Worm (Caenorhabditis elegans) whole organism, late embryonic: ENCODE results near the gene C27D6.11.

Source experiments
- Y22D7AL.16 ChIP-seq: sonication (generic microtip); optimal IDR thresholded peaks from 2 replicates; lab custom pipeline; 2016; ENCODE audit warnings: missing genetic modification characterization, missing compliant biosample characterization
- ahr-1 ChIP-seq: sonication (generic microtip); optimal IDR thresholded peaks from 2 replicates; lab custom pipeline; 2016; ENCODE audit warnings: missing genetic modification characterization, missing compliant biosample characterization
- ama-1 ChIP-seq: fragments of 150-350 bp; optimal IDR thresholded peaks from 2 replicates; lab custom pipeline; 2014
- ceh-9 ChIP-seq: sonication (generic microtip); optimal IDR thresholded peaks from 2 replicates; lab custom pipeline; 2016; ENCODE audit warnings: mild to moderate bottlenecking, missing genetic modification characterization, inconsistent platforms, missing compliant biosample characterization
- elt-2 ChIP-seq: sonication (generic microtip); optimal IDR thresholded peaks from 2 replicates; lab custom pipeline; 2016; ENCODE audit warnings: missing genetic modification reagents, missing genetic modification characterization, missing compliant biosample characterization
- eyg-1 ChIP-seq: sonication (generic microtip); optimal IDR thresholded peaks from 2 replicates; lab custom pipeline; 2016; ENCODE audit warnings: missing genotype, missing genetic modification characterization, missing compliant biosample characterization
- fkh-10 ChIP-seq: fragments of 150-350 bp; optimal IDR thresholded peaks from 2 replicates; lab custom pipeline; 2014; ENCODE audit warnings: missing biosample characterization, missing genetic modification reagents, missing genetic modification characterization
- lin-11 ChIP-seq: fragments of 200-800 bp; sonication (Bioruptor generic); optimal IDR thresholded peaks from 2 replicates; lab custom pipeline; 2018; ENCODE audit warnings: mild to moderate bottlenecking, missing genetic modification characterization, missing compliant biosample characterization
- nfya-1 ChIP-seq: sonication (generic microtip); optimal IDR thresholded peaks from 2 replicates; lab custom pipeline; 2017; ENCODE audit warnings: missing genetic modification characterization, mild to moderate bottlenecking, missing compliant biosample characterization, antibody characterized with exemption, moderate library complexity
- nhr-11 ChIP-seq: fragments of 150-350 bp; optimal IDR thresholded peaks from 2 replicates; lab custom pipeline; 2014; ENCODE audit warnings: missing biosample characterization, missing genetic modification characterization
- npax-4 ChIP-seq: sonication (generic microtip); optimal IDR thresholded peaks from 2 replicates; lab custom pipeline; 2016; ENCODE audit warnings: missing genetic modification characterization, missing compliant biosample characterization
- pha-4 ChIP-seq: fragments of 150-350 bp; optimal IDR thresholded peaks from 2 replicates; lab custom pipeline; 2018; ENCODE audit warnings: missing biosample characterization, missing genetic modification reagents, missing genetic modification characterization
- sox-4 ChIP-seq: sonication (generic microtip); optimal IDR thresholded peaks from 2 replicates; lab custom pipeline; 2017; ENCODE audit warnings: mild to moderate bottlenecking, missing genetic modification characterization, inconsistent platforms, missing compliant biosample characterization
- ttx-3 ChIP-seq: sonication (generic microtip); optimal IDR thresholded peaks from 2 replicates; lab custom pipeline; 2016; ENCODE audit warnings: missing genetic modification reagents, missing genetic modification characterization, missing compliant biosample characterization

DNA sequence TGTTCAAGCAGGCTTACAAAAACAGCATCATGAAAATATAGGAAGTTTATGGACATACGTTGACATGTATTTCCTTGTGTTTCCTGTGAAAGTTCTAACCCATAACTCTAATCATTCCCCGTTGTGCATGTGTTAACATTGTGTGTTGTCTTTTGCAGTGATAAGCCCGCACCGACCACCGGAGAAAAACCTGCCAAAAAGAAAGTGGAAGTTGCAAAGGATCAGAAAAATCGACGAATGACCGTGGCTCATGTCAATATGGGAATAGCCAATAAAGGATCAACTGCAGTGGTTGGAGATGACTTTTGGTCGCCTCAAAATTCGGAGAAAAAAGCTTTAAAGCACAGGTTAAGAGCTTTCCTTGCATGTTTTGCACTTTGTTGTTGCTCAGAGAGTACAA is 44.3 kb upstream of the C27D6.11 start:
- TF ChIP-seq nhr-11: no peak
- no peak for TF ChIP-seq npax-4
- no peak for TF ChIP-seq eyg-1
- TF ChIP-seq nfya-1 (tag; lab: Kevin White, UChicago): no peak
- no peak for TF ChIP-seq sox-4 (tag; lab: Kevin White, UChicago)
- TF ChIP-seq elt-2: peak; percentile 6
- no peak for TF ChIP-seq ceh-9
- TF ChIP-seq pha-4 (tag; lab: Kevin White, UChicago): no peak
- no peak for TF ChIP-seq fkh-10
- no peak for TF ChIP-seq ttx-3 (tag; lab: Kevin White, UChicago)
- no peak for TF ChIP-seq ahr-1 (tag; lab: Kevin White, UChicago)
- TF ChIP-seq Y22D7AL.16: no peak
- no peak for TF ChIP-seq lin-11 (tag; lab: Kevin White, UChicago)
- TF ChIP-seq ama-1 (lab: Kevin White, UChicago): no peak
